Fruit fly (Drosophila melanogaster): ENCODE results near the gene CG15824.
A peak's percentile ranks its signal among the peaks of the same experiment; 100 is the strongest.

CG15824 gene

DNA sequence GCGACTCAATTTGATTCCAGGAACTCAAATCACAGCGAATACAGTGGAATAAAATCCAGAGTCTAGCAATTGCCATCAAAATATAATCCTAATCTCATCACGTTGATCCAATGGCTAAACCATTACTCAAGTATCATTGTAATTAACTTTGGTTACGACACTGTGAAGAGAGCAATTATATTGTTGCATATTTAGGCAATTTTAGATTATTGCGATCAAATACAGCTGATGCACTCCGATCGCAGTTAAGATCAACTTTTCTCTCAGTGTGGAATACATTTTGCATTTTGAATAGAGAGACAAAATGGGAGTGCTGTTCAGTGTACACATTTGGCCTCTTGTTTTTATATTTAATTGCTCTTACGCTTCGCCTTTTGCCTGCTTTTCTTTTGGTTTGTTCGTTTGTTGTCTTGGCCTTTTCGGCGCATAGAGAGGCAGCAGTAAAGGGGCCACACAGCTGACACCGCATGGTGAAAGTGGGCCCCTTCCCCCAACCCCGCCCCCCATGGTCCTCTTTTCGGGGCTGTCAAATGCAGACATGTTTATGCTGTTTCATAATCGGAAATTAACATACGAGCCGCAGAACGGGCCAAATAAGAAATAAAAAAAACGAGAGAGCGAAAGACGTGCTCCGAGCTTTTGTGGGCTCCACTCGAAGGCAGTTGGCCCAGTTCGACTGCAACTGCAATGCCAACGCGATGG is 38.6 kb downstream of the CG15824 start (continued):
- TF ChIP-seq Med (GFP tag): peak; percentile 93
- no peak for TF ChIP-seq eve (GFP tag; optimal IDR thresholded peaks at IDR 0.05)
- TF ChIP-seq CG1529 (GFP tag; optimal IDR thresholded peaks at IDR 0.05): peak; percentile 23
- TF ChIP-seq CG15601 (tag; optimal IDR thresholded peaks at IDR 0.05): peak; percentile 39
- TF ChIP-seq Rfx (GFP tag; IDR thresholded peaks at IDR 0.05): peak; percentile 43; the same call in 1 of the 2 replicates
- no peak for TF ChIP-seq inv (GFP tag; IDR thresholded peaks at IDR 0.05; ENCODE audit: partially characterized antibody)
- peak; percentile 11 for TF ChIP-seq CG8290 (GFP tag; optimal IDR thresholded peaks at IDR 0.05)
- TF ChIP-seq CG8290 (tag; optimal IDR thresholded peaks at IDR 0.05): peak in 1 of 2 experiments; percentile 72
- no peak for TF ChIP-seq sna (GFP tag; IDR thresholded peaks at IDR 0.05; ENCODE audit: partially characterized antibody)
- no peak for TF ChIP-seq CG34376 (GFP tag; optimal IDR thresholded peaks at IDR 0.05)
- TF ChIP-seq CG12744 (GFP tag; optimal IDR thresholded peaks at IDR 0.05): no peak
- no peak for TF ChIP-seq peb (GFP tag; IDR thresholded peaks at IDR 0.05)
- no peak for TF ChIP-seq CG10565 (GFP tag; optimal IDR thresholded peaks at IDR 0.05)
- TF ChIP-seq Hmr (GFP tag; optimal IDR thresholded peaks at IDR 0.05): peak; percentile 39
- no peak for TF ChIP-seq NC2α (GFP tag; optimal IDR thresholded peaks at IDR 0.05)
- peak; percentile 40 for TF ChIP-seq wek (GFP tag; optimal IDR thresholded peaks at IDR 0.05)
- peak; percentile 54 for TF ChIP-seq mam (GFP tag; optimal IDR thresholded peaks at IDR 0.05)
- TF ChIP-seq CG4404 (GFP tag; IDR thresholded peaks at IDR 0.05): no peak
- TF ChIP-seq oc (tag; optimal IDR thresholded peaks at IDR 0.05): peak; percentile 52
- TF ChIP-seq CG14014 (GFP tag; IDR thresholded peaks at IDR 0.05): peak; percentile 32; the same call in 1 of the 2 replicates
- TF ChIP-seq CG34224 (GFP tag; IDR thresholded peaks at IDR 0.05; ENCODE audit: partially characterized antibody): no peak
- no peak for TF ChIP-seq Usf (GFP tag; optimal IDR thresholded peaks at IDR 0.05)
- TF ChIP-seq br (optimal IDR thresholded peaks at IDR 0.05): no peak
- TF ChIP-seq CG17612 (GFP tag; IDR thresholded peaks at IDR 0.05): no peak
- 0 out of 3 replicates have a peak, but pooled peaks have one; percentile 51 for TF ChIP-seq H15 (GFP tag; IDR thresholded peaks at IDR 0.05)
- peak; percentile 61 for TF ChIP-seq NfI (GFP tag; optimal IDR thresholded peaks at IDR 0.05)
- peak; percentile 25 for TF ChIP-seq CG3163 (GFP tag; optimal IDR thresholded peaks at IDR 0.05)
- no peak for TF ChIP-seq CrebB (tag; optimal IDR thresholded peaks at IDR 0.05)
- TF ChIP-seq CG11085 (GFP tag; IDR thresholded peaks at IDR 0.05): no peak
- TF ChIP-seq C15 (GFP tag; IDR thresholded peaks at IDR 0.05): no peak
- no peak for TF ChIP-seq CG6765 (GFP tag; optimal IDR thresholded peaks at IDR 0.05)
- peak; percentile 63 for TF ChIP-seq bab2 (GFP tag; optimal IDR thresholded peaks at IDR 0.05)
- 0 out of 2 replicates have a peak, but pooled peaks have one; percentile 23 for TF ChIP-seq E2f1 (GFP tag; IDR thresholded peaks at IDR 0.05)
- TF ChIP-seq esg (GFP tag; conservative IDR thresholded peaks at IDR 0.05): peak; percentile 46; the same call in 1 of the 2 replicates
- TF ChIP-seq CG12219 (GFP tag; optimal IDR thresholded peaks at IDR 0.05): peak; percentile 68
- TF ChIP-seq ap (GFP tag; IDR thresholded peaks at IDR 0.05): peak; percentile 34
- TF ChIP-seq mirr (GFP tag; optimal IDR thresholded peaks at IDR 0.05): no peak
- TF ChIP-seq Lim3 (GFP tag; IDR thresholded peaks at IDR 0.05): no peak
- no peak for TF ChIP-seq Sry-β (GFP tag; optimal IDR thresholded peaks at IDR 0.05)
- TF ChIP-seq gem (tag; optimal IDR thresholded peaks at IDR 0.05): peak; percentile 80
- peak in 1 of 2 experiments; percentile 61 for TF ChIP-seq crp (GFP tag; optimal IDR thresholded peaks at IDR 0.05)
- no peak for TF ChIP-seq hkb (optimal IDR thresholded peaks at IDR 0.05)
- TF ChIP-seq hkb (GFP tag; IDR thresholded peaks at IDR 0.05): peak; percentile 31; the same call in 1 of the 2 replicates
- peak; percentile 77 for TF ChIP-seq nmo (GFP tag; optimal IDR thresholded peaks at IDR 0.05)
- peak; percentile 72 for TF ChIP-seq CG11398 (GFP tag; optimal IDR thresholded peaks at IDR 0.05)
- peak; percentile 80 for TF ChIP-seq Blimp-1 (GFP tag; optimal IDR thresholded peaks at IDR 0.05)
- TF ChIP-seq CG43689 (GFP tag; IDR thresholded peaks at IDR 0.05): no peak
- TF ChIP-seq CG7928 (GFP tag; optimal IDR thresholded peaks at IDR 0.05): no peak
- TF ChIP-seq HHEX (GFP tag; optimal IDR thresholded peaks at IDR 0.05): peak; percentile 40
- TF ChIP-seq sug (tag; optimal IDR thresholded peaks at IDR 0.05): no peak
